Fruit fly (Drosophila melanogaster): ENCODE results near the gene pll.

The pll gene

dm6 chr3R:27204694-27205414 is 48.1 kb downstream of the pll start (continued):
- TF ChIP-seq CG13894 (tag; optimal IDR thresholded peaks at IDR 0.05) (no peak), slp2 (GFP tag; optimal IDR thresholded peaks at IDR 0.05) (no peak), CG11695 (GFP tag; IDR thresholded peaks at IDR 0.05) (0 out of 3 replicates have a peak, but pooled peaks have one; percentile 27), lab (GFP tag; optimal IDR thresholded peaks at IDR 0.05) (peak; percentile 9), CG17385 (GFP tag; optimal IDR thresholded peaks at IDR 0.05) (no peak), wor (GFP tag; IDR thresholded peaks at IDR 0.05) (peak; percentile 12; the same call in 1 of the 2 replicates), lmd (GFP tag; IDR thresholded peaks at IDR 0.05) (0 out of 2 replicates have a peak, but pooled peaks have one; percentile 20), mld (GFP tag; IDR thresholded peaks at IDR 0.05; ENCODE audit: partially characterized antibody) (no peak), CG11504 (tag; optimal IDR thresholded peaks at IDR 0.05) (peak; percentile 50), CG2889 (GFP tag; IDR thresholded peaks at IDR 0.05) (no peak), CG18262 (tag; optimal IDR thresholded peaks at IDR 0.05) (peak; percentile 66), E2f2 (GFP tag; IDR thresholded peaks at IDR 0.05) (0 out of 2 replicates have a peak, but pooled peaks have one; percentile 9), ken (GFP tag; IDR thresholded peaks at IDR 0.05) (no peak), CG12391 (tag; optimal IDR thresholded peaks at IDR 0.05) (peak; percentile 14), ind (GFP tag; optimal IDR thresholded peaks at IDR 0.05) (peak; percentile 14), oc (tag; optimal IDR thresholded peaks at IDR 0.05) (peak; percentile 52), BEAF-32 (GFP tag; optimal IDR thresholded peaks at IDR 0.05) (no peak), Sox100B (GFP tag; optimal IDR thresholded peaks at IDR 0.05) (peak; percentile 33), CG4820 (GFP tag; optimal IDR thresholded peaks at IDR 0.05) (peak; percentile 5), lov (optimal IDR thresholded peaks at IDR 0.05) (no peak), lov (GFP tag; IDR thresholded peaks at IDR 0.05) (peak; percentile 26; the same call in 1 of the 3 replicates), ci (GFP tag; IDR thresholded peaks at IDR 0.05) (0 out of 3 replicates have a peak, but pooled peaks have one; percentile 13), D (optimal IDR thresholded peaks at IDR 0.05) (no peak), D (GFP tag; optimal IDR thresholded peaks at IDR 0.05) (peak; percentile 35), CG17802 (tag; optimal IDR thresholded peaks at IDR 0.05) (no peak), jigr1 (GFP tag; IDR thresholded peaks at IDR 0.05) (no peak), CG32772 (GFP tag; IDR thresholded peaks at IDR 0.05) (0 out of 2 replicates have a peak, but pooled peaks have one; percentile 11), CG9609 (GFP tag; optimal IDR thresholded peaks at IDR 0.05) (no peak), Ptx1 (GFP tag; IDR thresholded peaks at IDR 0.05) (0 out of 2 replicates have a peak, but pooled peaks have one; percentile 13), stc (GFP tag; IDR thresholded peaks at IDR 0.05) (no peak), CG5180 (GFP tag; optimal IDR thresholded peaks at IDR 0.05) (no peak), trem (tag; optimal IDR thresholded peaks at IDR 0.05) (peak; percentile 31), nmo (GFP tag; optimal IDR thresholded peaks at IDR 0.05) (peak; percentile 29), CoRest (tag; optimal IDR thresholded peaks at IDR 0.05) (no peak), lola (GFP tag; optimal IDR thresholded peaks at IDR 0.05) (peak in 1 of 3 experiments; percentile 41), CG2678 (tag; optimal IDR thresholded peaks at IDR 0.05) (peak; percentile 31), amos (GFP tag; IDR thresholded peaks at IDR 0.05; ENCODE audit: partially characterized antibody) (no peak), Oli (tag; optimal IDR thresholded peaks at IDR 0.05) (peak; percentile 30), sd (tag; optimal IDR thresholded peaks at IDR 0.05) (peak; percentile 1), sqz (GFP tag; optimal IDR thresholded peaks at IDR 0.05) (peak; percentile 78), CG5245 (GFP tag; optimal IDR thresholded peaks at IDR 0.05) (peak; percentile 5), CG17829 (tag; optimal IDR thresholded peaks at IDR 0.05) (peak; percentile 34), HmgZ (tag; optimal IDR thresholded peaks at IDR 0.05) (no peak), ara (GFP tag; IDR thresholded peaks at IDR 0.05) (peak; percentile 58), gsb-n (tag; optimal IDR thresholded peaks at IDR 0.05) (peak; percentile 28), br (optimal IDR thresholded peaks at IDR 0.05) (no peak), CG7357 (GFP tag; IDR thresholded peaks at IDR 0.05) (0 out of 3 replicates have a peak, but pooled peaks have one; percentile 27), CG15601 (tag; optimal IDR thresholded peaks at IDR 0.05) (peak; percentile 9), ranshi (GFP tag; IDR thresholded peaks at IDR 0.05) (no peak)

Measured in whole organism, embryonic.